Fruit fly (Drosophila melanogaster): ENCODE data around the gene Cap-H2.

dm6 chr3R:10788186-10788585 is 27.1 kb downstream of the Cap-H2 start, which contains the start of the genes Art1 and Mcm5:
- TF ChIP-seq Myc (optimal IDR thresholded peaks at IDR 0.05) (no peak), insv (optimal IDR thresholded peaks at IDR 0.05) (no peak), psq (optimal IDR thresholded peaks at IDR 0.05) (no peak), h (optimal IDR thresholded peaks at IDR 0.05) (no peak)

All from Kc167 (cell line).